Worm (Caenorhabditis elegans) whole organism, L2 larva: ENCODE measurements around the gene let-756.

Experiments used
- R02D3.7 ChIP-seq: fragments of 150-350 bp; optimal IDR thresholded peaks from 2 replicates; lab custom pipeline; 2014; ENCODE audit warnings: missing biosample characterization, missing genetic modification characterization
- aly-2 ChIP-seq: fragments of 150-350 bp; optimal IDR thresholded peaks from 2 replicates; lab custom pipeline; 2014; ENCODE audit warnings: missing biosample characterization, missing genetic modification characterization
- elt-1 ChIP-seq: fragments of 150-350 bp; optimal IDR thresholded peaks from 2 replicates; lab custom pipeline; 2014; ENCODE audit warnings: missing biosample characterization, missing genetic modification characterization
- gmeb-1 ChIP-seq: fragments of 150-350 bp; optimal IDR thresholded peaks from 2 replicates; lab custom pipeline; 2014; ENCODE audit warnings: missing biosample characterization, missing genetic modification characterization
- lin-13 ChIP-seq: fragments of 150-350 bp; optimal IDR thresholded peaks from 2 replicates; lab custom pipeline; 2014; ENCODE audit warnings: missing biosample characterization, missing genetic modification reagents, missing genetic modification characterization
- lin-39 ChIP-seq: fragments of 150-350 bp; optimal IDR thresholded peaks from 2 replicates; lab custom pipeline; 2014; ENCODE audit warnings: missing biosample characterization, missing genetic modification reagents, missing genetic modification characterization
- nhr-11 ChIP-seq: fragments of 150-350 bp; optimal IDR thresholded peaks from 2 replicates; lab custom pipeline; 2014; ENCODE audit warnings: missing biosample characterization, missing genetic modification characterization
- nhr-237 ChIP-seq: fragments of 150-350 bp; optimal IDR thresholded peaks from 2 replicates; lab custom pipeline; 2014; ENCODE audit warnings: missing biosample characterization, missing genetic modification characterization
- nhr-77 ChIP-seq: fragments of 150-350 bp; optimal IDR thresholded peaks from 2 replicates; lab custom pipeline; 2014; ENCODE audit warnings: missing biosample characterization, missing genetic modification characterization
- sem-4 ChIP-seq: fragments of 150-350 bp; optimal IDR thresholded peaks from 2 replicates; lab custom pipeline; 2014; ENCODE audit warnings: missing biosample characterization, missing genetic modification reagents, missing genetic modification characterization
- skn-1 ChIP-seq: sonication (generic microtip); optimal IDR thresholded peaks from 2 replicates; lab custom pipeline; 2017; ENCODE audit warnings: missing biosample characterization, missing genetic modification characterization
- unc-55 ChIP-seq: fragments of 150-350 bp; sonication (generic microtip); optimal IDR thresholded peaks from 3 replicates; lab custom pipeline; 2014; ENCODE audit warnings: missing biosample characterization, missing genetic modification reagents, missing genetic modification characterization
- unc-62 ChIP-seq: fragments of 150-350 bp; optimal IDR thresholded peaks from 2 replicates; lab custom pipeline; 2014; ENCODE audit warnings: missing biosample characterization, missing genetic modification reagents, missing genetic modification characterization

ce11 chrIII:6432939-6433338 is 26.0 kb downstream of the let-756 start, which contains the start of gene vps-16:
- TF ChIP-seq gmeb-1 (no peak), unc-62 (GFP tag; lab: Kevin White, UChicago) (no peak), sem-4 (tag; lab: Kevin White, UChicago) (no peak), skn-1 (no peak), aly-2 (tag; lab: Kevin White, UChicago) (no peak), unc-55 (GFP tag; lab: Kevin White, UChicago) (no peak), elt-1 (tag; lab: Kevin White, UChicago) (no peak), nhr-77 (tag; lab: Kevin White, UChicago) (no peak), lin-13 (GFP tag; lab: Kevin White, UChicago) (no peak), nhr-11 (tag; lab: Kevin White, UChicago) (no peak), R02D3.7 (tag; lab: Kevin White, UChicago) (no peak), nhr-237 (tag; lab: Kevin White, UChicago) (no peak), lin-39 (no peak)
